Fruit fly (Drosophila melanogaster) whole organism, embryonic: ENCODE data around the gene Kdsr.

ENCODE experiments used
- Awh ChIP-seq: fragments of 200-800 bp; sonication (Bioruptor generic); IDR thresholded peaks from 2 replicates; pipeline ENCODE4, ENCODE4 v1.3.6; 2022; ENCODE audit warnings: missing biosample characterization, missing genetic modification characterization
- Bdp1 ChIP-seq: fragments of 200-800 bp; sonication (Bioruptor generic); optimal IDR thresholded peaks from 3 replicates; lab custom pipeline; 2016; ENCODE audit warnings: missing biosample characterization, missing genetic modification characterization
- Bgb ChIP-seq: fragments of 200-800 bp; sonication (Bioruptor generic); IDR thresholded peaks from 2 replicates; pipeline ENCODE4 v1.3.6; 2022; ENCODE audit warnings: missing biosample characterization, missing genetic modification characterization; ENCODE audit not compliant: partially characterized antibody
- Bteb2 ChIP-seq: fragments of 200-800 bp; sonication (Bioruptor generic); optimal IDR thresholded peaks from 2 replicates; lab custom pipeline; 2016; ENCODE audit warnings: missing biosample characterization, missing genetic modification characterization
- CG11456 ChIP-seq: fragments of 200-800 bp; sonication (Bioruptor generic); IDR thresholded peaks from 3 replicates; pipeline ENCODE4 v1.3.6; 2022; ENCODE audit warnings: missing biosample characterization, missing genetic modification characterization
- CG11695 ChIP-seq: fragments of 200-800 bp; sonication (Bioruptor generic); IDR thresholded peaks from 3 replicates; pipeline ENCODE4 v1.3.6; 2022; ENCODE audit warnings: missing biosample characterization, missing genetic modification characterization
- CG12299 ChIP-seq: fragments of 200-800 bp; sonication (Bioruptor generic); optimal IDR thresholded peaks from 2 replicates; lab custom pipeline; 2018; ENCODE audit warnings: missing biosample characterization, mild to moderate bottlenecking, missing genetic modification characterization
- CG12659 ChIP-seq: fragments of 200-800 bp; sonication (Bioruptor generic); optimal IDR thresholded peaks from 3 replicates; lab custom pipeline; 2017; ENCODE audit warnings: mild to moderate bottlenecking, missing biosample characterization, missing genetic modification reagents, missing genetic modification characterization
- CG15479 ChIP-seq: fragments of 200-800 bp; sonication (Bioruptor generic); optimal IDR thresholded peaks from 3 replicates; lab custom pipeline; 2019; ENCODE audit warnings: missing biosample characterization, mild to moderate bottlenecking, missing genetic modification characterization, moderate library complexity
- CG17361 ChIP-seq: fragments of 200-800 bp; sonication (Bioruptor generic); IDR thresholded peaks from 3 replicates; pipeline ENCODE4 v1.3.6; 2022; ENCODE audit warnings: missing biosample characterization, missing genetic modification characterization
- CG18011 ChIP-seq: fragments of 200-800 bp; sonication (Bioruptor generic); optimal IDR thresholded peaks from 2 replicates; lab custom pipeline; 2017; ENCODE audit warnings: missing biosample characterization, missing genetic modification characterization, mild to moderate bottlenecking, moderate library complexity, missing genotype
- CG30403 ChIP-seq: fragments of 200-800 bp; sonication (Bioruptor generic); optimal IDR thresholded peaks from 3 replicates; lab custom pipeline; 2016; ENCODE audit warnings: missing biosample characterization, missing genetic modification characterization
- CG3065 ChIP-seq: fragments of 200-800 bp; sonication (Bioruptor generic); optimal IDR thresholded peaks from 2 replicates; lab custom pipeline; 2016; ENCODE audit warnings: missing biosample characterization, missing genetic modification characterization
- CG32772 ChIP-seq: fragments of 200-800 bp; sonication (Bioruptor generic); IDR thresholded peaks from 2 replicates; pipeline ENCODE4 v1.3.6; 2022; ENCODE audit warnings: missing biosample characterization, missing genetic modification characterization
- CG34224 ChIP-seq: fragments of 200-800 bp; sonication (Bioruptor generic); IDR thresholded peaks from 3 replicates; pipeline ENCODE4 v1.3.6; 2022; ENCODE audit warnings: missing biosample characterization, missing genetic modification characterization; ENCODE audit not compliant: partially characterized antibody
- CG3847 ChIP-seq: fragments of 200-800 bp; sonication (Bioruptor generic); IDR thresholded peaks from 2 replicates; pipeline ENCODE4 v1.3.6; 2022; ENCODE audit warnings: missing biosample characterization, missing genetic modification characterization
- CG4328 ChIP-seq: fragments of 200-800 bp; sonication (Bioruptor generic); optimal IDR thresholded peaks from 3 replicates; lab custom pipeline; 2017; ENCODE audit warnings: missing biosample characterization, missing genetic modification reagents, missing genetic modification characterization
- CG5245 ChIP-seq: fragments of 200-800 bp; sonication (Bioruptor generic); optimal IDR thresholded peaks from 3 replicates; lab custom pipeline; 2016; ENCODE audit warnings: missing biosample characterization, missing genetic modification characterization
- CG5953 ChIP-seq: fragments of 200-800 bp; sonication (Bioruptor generic); IDR thresholded peaks from 2 replicates; pipeline ENCODE4 v1.3.6; 2022; ENCODE audit warnings: missing biosample characterization, missing genetic modification characterization
- CG6654 ChIP-seq: fragments of 200-800 bp; sonication (Bioruptor generic); optimal IDR thresholded peaks from 2 replicates; lab custom pipeline; 2017; ENCODE audit warnings: missing biosample characterization, mild to moderate bottlenecking, missing genetic modification characterization
- CG7987 ChIP-seq: fragments of 200-800 bp; sonication (Bioruptor generic); optimal IDR thresholded peaks from 2 replicates; lab custom pipeline; 2018; ENCODE audit warnings: missing biosample characterization, mild to moderate bottlenecking, missing genetic modification characterization, moderate library complexity
- CG8478 ChIP-seq: fragments of >200 bp; optimal IDR thresholded peaks from 2 replicates; lab custom pipeline; 2018
- CG9797 ChIP-seq: fragments of 200-800 bp; sonication (Bioruptor generic); optimal IDR thresholded peaks from 3 replicates; lab custom pipeline; 2018; ENCODE audit warnings: missing biosample characterization, mild to moderate bottlenecking, missing genetic modification characterization
- CG9817 ChIP-seq: fragments of 200-800 bp; sonication (Bioruptor generic); optimal IDR thresholded peaks from 2 replicates; lab custom pipeline; 2018; ENCODE audit warnings: missing biosample characterization, mild to moderate bottlenecking, missing genetic modification characterization, moderate library complexity
- CG9932 ChIP-seq: fragments of 200-800 bp; sonication (Bioruptor generic); IDR thresholded peaks from 2 replicates; pipeline ENCODE4 v1.3.6; 2022; ENCODE audit warnings: missing biosample characterization, missing genetic modification characterization
- Camta ChIP-seq: fragments of 200-800 bp; sonication (Bioruptor generic); optimal IDR thresholded peaks from 2 replicates; lab custom pipeline; 2016; ENCODE audit warnings: missing biosample characterization, missing genetic modification characterization
- Dip3 ChIP-seq: fragments of 200-800 bp; sonication (Bioruptor generic); optimal IDR thresholded peaks from 3 replicates; lab custom pipeline; 2016; ENCODE audit warnings: missing biosample characterization, missing genetic modification characterization
- E2f1 ChIP-seq: fragments of 200-800 bp; sonication (Bioruptor generic); IDR thresholded peaks from 2 replicates; pipeline ENCODE4 v1.3.6; 2022; ENCODE audit warnings: missing biosample characterization, missing genetic modification characterization
- MTF-1 ChIP-seq: fragments of 200-800 bp; sonication (Bioruptor generic); optimal IDR thresholded peaks from 2 replicates; lab custom pipeline; 2018; ENCODE audit warnings: missing biosample characterization, mild to moderate bottlenecking, missing genetic modification characterization, borderline replicate concordance
- Mad ChIP-seq: fragments of 200-800 bp; sonication (Bioruptor generic); optimal IDR thresholded peaks from 2 replicates; lab custom pipeline; 2016; ENCODE audit warnings: missing biosample characterization, missing genetic modification characterization
- Nf-YB ChIP-seq: fragments of 200-800 bp; sonication (Bioruptor generic); optimal IDR thresholded peaks from 3 replicates; lab custom pipeline; 2019; ENCODE audit warnings: missing biosample characterization, mild to moderate bottlenecking, missing genetic modification characterization, moderate library complexity
- Oli ChIP-seq: fragments of 200-800 bp; sonication (Bioruptor generic); optimal IDR thresholded peaks from 2 replicates; lab custom pipeline; 2018; ENCODE audit warnings: missing biosample characterization, mild to moderate bottlenecking, missing genetic modification characterization, moderate library complexity
- PHDP ChIP-seq: fragments of 200-800 bp; sonication (Bioruptor generic); optimal IDR thresholded peaks from 3 replicates; lab custom pipeline; 2018; ENCODE audit warnings: missing biosample characterization, mild to moderate bottlenecking, missing genetic modification characterization, moderate library complexity
- Sin3A ChIP-seq: fragments of >200 bp; optimal IDR thresholded peaks from 2 replicates; lab custom pipeline; 2018
- Usf ChIP-seq: fragments of 200-800 bp; sonication (Bioruptor generic); optimal IDR thresholded peaks from 2 replicates; lab custom pipeline; 2017; ENCODE audit warnings: missing genotype, missing biosample characterization, missing genetic modification characterization
- al ChIP-seq: fragments of 200-800 bp; sonication (Bioruptor generic); IDR thresholded peaks from 2 replicates; pipeline ENCODE4 v1.3.6; 2022; ENCODE audit warnings: missing biosample characterization, missing genetic modification characterization
- ase ChIP-seq: fragments of 200-800 bp; sonication (Bioruptor generic); IDR thresholded peaks from 3 replicates; pipeline ENCODE4 v1.3.6; 2022; ENCODE audit warnings: missing biosample characterization, missing genetic modification characterization
- chinmo ChIP-seq: fragments of 200-800 bp; sonication (Bioruptor generic); IDR thresholded peaks from 4 replicates; pipeline ENCODE4 v1.3.6; 2022; ENCODE audit warnings: missing biosample characterization, missing genetic modification characterization; ENCODE audit not compliant: partially characterized antibody
- croc ChIP-seq: fragments of 200-800 bp; sonication (Bioruptor generic); conservative IDR thresholded peaks from 3 replicates; pipeline ENCODE4 v1.3.6; 2022; ENCODE audit warnings: missing biosample characterization, missing genetic modification characterization
- dmrt11E ChIP-seq: fragments of 200-800 bp; sonication (Bioruptor generic); optimal IDR thresholded peaks from 3 replicates; lab custom pipeline; 2018; ENCODE audit warnings: missing biosample characterization, mild to moderate bottlenecking, missing genetic modification characterization, moderate library complexity
- dpn ChIP-seq, 2 experiments: fragments of 200-800 bp; sonication (Bioruptor generic); optimal IDR thresholded peaks; 3 replicates each; lab custom pipeline; 2016; ENCODE audit warnings: missing biosample characterization in 2 of 2, missing genetic modification characterization in 2 of 2
- fd102C ChIP-seq: fragments of 200-800 bp; sonication (Bioruptor generic); optimal IDR thresholded peaks from 2 replicates; lab custom pipeline; 2018; ENCODE audit warnings: missing biosample characterization, mild to moderate bottlenecking, missing genetic modification characterization, moderate library complexity
- gcm ChIP-seq: fragments of 200-800 bp; sonication (Bioruptor generic); optimal IDR thresholded peaks from 2 replicates; lab custom pipeline; 2019; ENCODE audit warnings: missing biosample characterization, mild to moderate bottlenecking, missing genetic modification characterization, moderate library complexity
- hbn ChIP-seq: fragments of 200-800 bp; sonication (Bioruptor generic); IDR thresholded peaks from 2 replicates; pipeline ENCODE4 v1.3.6; 2022; ENCODE audit warnings: missing biosample characterization, missing genetic modification characterization; ENCODE audit not compliant: partially characterized antibody
- lab ChIP-seq: fragments of 200-800 bp; sonication (Bioruptor generic); optimal IDR thresholded peaks from 3 replicates; lab custom pipeline; 2017; ENCODE audit warnings: missing biosample characterization, missing genetic modification characterization, mild to moderate bottlenecking, moderate library complexity, missing genetic modification reagents
- org-1 ChIP-seq: fragments of 200-800 bp; sonication (Bioruptor generic); optimal IDR thresholded peaks from 2 replicates; lab custom pipeline; 2017; ENCODE audit warnings: missing biosample characterization, missing genetic modification characterization
- pb ChIP-seq: fragments of 200-800 bp; sonication (Bioruptor generic); optimal IDR thresholded peaks from 3 replicates; lab custom pipeline; 2016; ENCODE audit warnings: missing biosample characterization, missing genetic modification characterization
- repo ChIP-seq: fragments of 200-800 bp; sonication (Bioruptor generic); optimal IDR thresholded peaks from 2 replicates; lab custom pipeline; 2016; ENCODE audit warnings: missing biosample characterization, missing genetic modification characterization
- sens ChIP-seq: fragments of 200-800 bp; sonication (Bioruptor generic); peaks from one replicate; lab custom pipeline; 2016; ENCODE audit warnings: missing biosample characterization, missing genetic modification characterization
- slbo ChIP-seq: fragments of 200-800 bp; sonication (Bioruptor generic); IDR thresholded peaks from 2 replicates; pipeline ENCODE4 v1.3.6; 2022; ENCODE audit warnings: missing biosample characterization, missing genetic modification characterization

Kdsr gene

DNA sequence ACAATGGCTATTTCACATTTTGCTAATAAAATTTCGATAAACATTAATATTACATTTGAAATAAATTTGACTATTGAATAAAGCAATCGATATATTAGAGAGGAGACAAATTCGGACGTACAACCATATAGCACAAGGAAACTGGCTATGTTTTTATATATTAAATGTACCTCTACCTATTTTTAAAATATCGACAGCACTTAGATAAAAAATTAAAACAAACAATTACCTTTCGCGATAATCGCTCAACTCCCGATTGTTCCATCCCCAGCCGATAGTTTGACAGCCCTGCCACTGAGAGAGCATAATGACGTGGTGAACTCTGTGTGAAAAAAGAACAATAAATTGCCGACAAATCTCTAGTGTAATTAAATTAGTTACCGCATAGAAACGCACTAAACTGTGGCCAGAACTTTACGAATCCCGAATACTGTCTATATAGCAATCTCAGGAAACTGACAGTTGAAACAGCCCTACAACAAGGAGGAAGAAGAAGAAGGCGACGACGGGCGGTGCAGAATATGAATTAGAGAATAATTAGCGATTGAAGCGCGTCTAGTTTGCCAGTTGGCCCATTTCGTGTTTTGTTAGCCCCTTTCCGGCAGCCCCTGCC, 3.6 kb downstream of the Kdsr start, which contains the start of gene CG11857 (continued):
- TF ChIP-seq Bteb2 (peak; percentile 98), CG9817 (peak; percentile 99), pb (GFP tag; lab: Kevin White, UChicago) (peak; percentile 92), lab (peak; percentile 98), Sin3A (lab: Kevin White, UChicago) (peak; percentile 47), CG15479 (peak; percentile 30), CG8478 (lab: Kevin White, UChicago) (no peak), CG17361 (peak; percentile 99), Mad (peak; percentile 98), CG32772 (peak; percentile 99), repo (peak; percentile 95), CG12659 (peak; percentile 99), CG4328 (GFP tag; lab: Kevin White, UChicago) (peak; percentile 91), E2f1 (GFP tag; lab: Robert Waterston, UW) (peak; percentile 99), CG3065 (GFP tag; lab: Kevin White, UChicago) (peak; percentile 96), Bdp1 (peak; percentile 93), ase (GFP tag; lab: Robert Waterston, UW) (peak; percentile 99), CG5953 (peak; percentile 96), Usf (peak; percentile 96), dmrt11E (tag; lab: Kevin White, UChicago) (peak; percentile 98), croc (GFP tag; lab: Robert Waterston, UW) (peak; percentile 98), CG6654 (GFP tag; lab: Kevin White, UChicago) (peak; percentile 88), org-1 (GFP tag; lab: Kevin White, UChicago) (peak; percentile 93), CG5245 (peak; percentile 98), CG9932 (peak; percentile 100), PHDP (tag; lab: Kevin White, UChicago) (peak; percentile 97), CG12299 (tag; lab: Kevin White, UChicago) (peak; percentile 95), CG11695 (GFP tag; lab: Robert Waterston, UW) (peak; percentile 96), Awh (GFP tag; lab: Robert Waterston, UW) (peak; percentile 97), CG3847 (peak; percentile 99), CG7987 (GFP tag; lab: Kevin White, UChicago) (peak; percentile 95), gcm (GFP tag; lab: Kevin White, UChicago) (peak; percentile 94), Bgb (GFP tag; lab: Robert Waterston, UW) (peak; percentile 99), Camta (GFP tag; lab: Kevin White, UChicago) (peak; percentile 98), CG18011 (peak; percentile 90), al (GFP tag; lab: Robert Waterston, UW) (peak; percentile 99), CG9797 (GFP tag; lab: Kevin White, UChicago) (peak; percentile 66), Dip3 (GFP tag; lab: Kevin White, UChicago) (peak; percentile 97), CG34224 (GFP tag; lab: Robert Waterston, UW) (peak; percentile 100), chinmo (GFP tag; lab: Robert Waterston, UW) (peak; percentile 98), fd102C (peak; percentile 79), Nf-YB (GFP tag; lab: Kevin White, UChicago) (peak; percentile 80), dpn (GFP tag; optimal IDR thresholded peaks at IDR 0.05; lab: Kevin White, UChicago) (peak; percentile 98 to 99), slbo (GFP tag; lab: Robert Waterston, UW) (peak; percentile 100), sens (peak; percentile 100), hbn (GFP tag; lab: Robert Waterston, UW) (peak; percentile 100), CG11456 (peak; percentile 99), Oli (peak; percentile 96), MTF-1 (GFP tag; lab: Kevin White, UChicago) (peak; percentile 91), CG30403 (GFP tag; lab: Kevin White, UChicago) (peak; percentile 99)
